Fruit fly (Drosophila melanogaster): ENCODE measurements around the gene otu.

DNA sequence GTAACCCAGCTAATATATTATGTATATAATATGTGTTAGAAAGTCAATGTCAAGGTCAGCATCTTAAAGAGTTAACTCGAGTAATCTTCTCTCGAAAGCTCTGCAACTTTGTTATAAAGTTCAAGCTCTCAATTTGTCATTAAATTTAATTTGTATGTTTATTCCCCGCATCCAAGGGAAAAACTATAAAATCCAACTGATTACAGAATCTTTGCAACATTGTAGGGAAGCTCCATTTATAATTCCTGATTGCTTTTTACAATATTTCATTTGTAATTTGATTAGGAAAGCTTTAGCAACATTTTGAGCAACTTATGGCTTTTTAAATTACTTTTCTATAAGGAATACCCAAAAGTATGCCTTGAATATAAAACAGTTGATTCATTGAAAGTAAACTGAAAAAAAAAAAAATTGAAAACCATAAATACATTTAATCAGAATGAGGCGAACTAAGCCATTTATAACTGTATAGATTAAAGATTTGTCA lies 22.6 kb downstream of the otu start:
- TF ChIP-seq psq (optimal IDR thresholded peaks at IDR 0.05), result no peak
- TF ChIP-seq usp (GFP tag; optimal IDR thresholded peaks at IDR 0.05), result no peak
